Fruit fly (Drosophila melanogaster) S2 (cell line): ENCODE data around the gene CG43138.
A peak's percentile ranks its signal among the peaks of the same experiment; 100 is the strongest.

Source experiments
- CG8478 ChIP-seq: fragments of >200 bp; optimal IDR thresholded peaks from 2 replicates; lab custom pipeline; 2018
- CTCF ChIP-seq, 2 experiments: fragments of >200 bp; optimal IDR thresholded peaks; 2 replicates each; lab custom pipeline; 2018

CG43138 gene

DNA sequence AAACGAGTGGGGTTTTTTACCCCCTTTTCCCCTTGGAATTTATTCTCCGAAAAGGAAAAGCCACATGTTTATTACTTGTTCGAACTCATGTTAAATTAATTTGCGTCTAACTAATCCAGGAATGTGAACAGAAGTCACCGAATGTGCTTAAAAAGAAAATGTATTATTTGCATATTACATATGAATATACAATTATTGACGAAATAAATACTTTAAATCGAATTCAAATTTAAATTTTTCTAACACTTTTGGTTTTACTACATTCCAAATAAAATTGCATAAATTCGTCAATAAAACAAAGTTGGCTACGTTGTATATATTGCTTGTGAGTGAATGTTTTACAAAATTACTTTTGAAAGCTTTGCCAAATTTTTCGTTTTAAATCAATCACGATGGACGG, at the start of gene CG43138:
Gene CG43138 (plus strand): TSS at position 301 of the 400 bp plus-strand sequence.
- no peak for TF ChIP-seq CG8478 (lab: Kevin White, UChicago)

DNA sequence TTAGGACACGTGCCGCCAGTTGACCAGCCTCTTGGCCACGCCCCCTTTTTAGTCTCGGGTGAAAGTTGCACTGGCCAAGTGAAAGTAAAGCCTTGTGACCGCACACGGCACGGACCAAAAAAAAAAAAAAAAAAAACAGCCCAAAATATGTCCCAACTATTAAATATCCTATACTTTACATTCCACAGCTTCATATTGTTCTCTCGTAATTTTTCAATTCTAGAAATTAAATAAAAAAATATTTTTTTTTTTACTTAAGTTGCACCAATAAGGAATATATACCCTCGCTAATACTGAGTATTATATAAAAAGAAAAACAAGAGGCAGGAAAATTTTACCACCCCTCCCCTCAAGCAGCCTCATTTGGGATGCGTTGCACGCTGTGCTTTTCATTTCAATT, 41.8 kb upstream of the CG43138 start:
- TF ChIP-seq CTCF (optimal IDR thresholded peaks at IDR 0.05; lab: Kevin White, UChicago) (no peak), CG8478 (lab: Kevin White, UChicago) (no peak)

DNA sequence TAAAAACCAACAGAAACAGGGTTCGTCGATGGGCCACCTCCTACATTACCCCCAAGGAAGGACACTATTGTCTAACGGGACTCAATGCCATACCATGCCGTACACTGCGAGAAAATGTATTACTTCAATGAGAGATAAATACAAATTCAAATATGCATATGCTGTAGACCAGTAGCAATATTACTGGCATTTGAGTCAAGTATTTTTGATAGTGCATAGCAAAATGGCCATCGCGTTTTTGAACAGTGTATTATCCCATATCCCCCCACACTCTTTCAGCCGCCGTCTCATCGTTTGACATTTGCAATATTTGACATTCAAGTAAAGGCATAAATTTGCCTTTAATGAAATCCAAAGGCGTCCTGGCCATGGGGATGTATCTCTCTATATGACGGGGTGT, 39.9 kb upstream of the CG43138 start:
- TF ChIP-seq CTCF (optimal IDR thresholded peaks at IDR 0.05; lab: Kevin White, UChicago) (no peak), CG8478 (lab: Kevin White, UChicago) (no peak)

DNA sequence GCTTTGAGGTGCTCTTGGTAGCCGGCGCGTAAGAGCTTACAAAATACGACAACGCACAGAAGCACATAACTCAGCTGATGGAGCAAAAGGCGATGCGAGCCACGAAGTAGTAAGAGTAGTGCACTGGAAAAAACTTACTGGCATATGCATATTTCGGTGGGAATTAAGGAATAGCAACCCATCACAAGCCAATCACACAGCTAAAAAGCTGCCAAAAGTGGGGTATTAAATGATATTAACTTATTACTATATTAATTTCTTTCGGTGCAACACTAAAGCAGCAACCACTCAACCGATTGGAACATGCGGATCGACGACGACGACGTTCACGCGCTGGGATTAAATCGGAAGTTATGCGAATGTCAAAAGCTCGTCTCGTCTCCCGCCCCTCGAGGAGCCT, 37.2 kb upstream of the CG43138 start:
- TF ChIP-seq CTCF (optimal IDR thresholded peaks at IDR 0.05; lab: Kevin White, UChicago): no peak
- no peak for TF ChIP-seq CG8478 (lab: Kevin White, UChicago)

DNA sequence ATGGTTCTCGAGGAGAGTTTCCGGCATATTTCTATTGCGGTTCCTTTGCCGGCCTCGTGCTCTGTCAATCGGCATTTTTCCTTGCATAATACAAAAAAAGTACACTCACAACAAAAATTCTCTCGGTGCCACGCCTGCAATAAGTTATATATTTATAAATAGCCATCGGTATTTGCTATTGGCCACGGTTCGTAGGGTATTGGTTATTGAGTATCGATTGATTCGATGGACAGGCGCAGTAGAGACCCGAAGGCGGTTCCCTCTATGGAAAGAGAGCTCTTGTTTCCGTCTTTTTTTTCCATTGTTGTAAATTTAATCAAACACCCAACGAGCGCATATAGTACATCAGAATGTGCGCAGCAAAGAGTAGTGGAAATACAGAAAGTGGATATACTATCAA, 15.3 kb upstream of the CG43138 start:
- TF ChIP-seq CTCF (optimal IDR thresholded peaks at IDR 0.05; lab: Kevin White, UChicago): no peak
- no peak for TF ChIP-seq CG8478 (lab: Kevin White, UChicago)

DNA sequence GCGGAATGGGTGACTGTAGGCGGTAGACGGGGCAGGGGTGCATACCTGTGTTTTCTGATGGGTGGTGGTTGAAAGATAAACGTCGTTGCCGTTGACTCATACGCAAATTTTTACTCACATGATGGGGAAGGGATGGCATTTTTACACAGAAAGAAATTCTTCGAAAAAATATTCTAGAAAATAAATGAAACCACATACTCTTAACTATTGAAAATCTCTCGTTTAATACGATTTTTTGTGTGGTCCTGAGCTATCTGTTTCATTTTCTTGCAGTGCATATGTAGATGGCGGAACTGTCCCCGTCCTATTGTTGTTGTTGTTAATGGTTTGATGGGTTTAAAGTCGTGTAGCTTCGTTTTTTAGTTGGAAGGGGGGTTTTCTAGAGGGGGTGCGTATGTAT, 8.3 kb upstream of the CG43138 start:
- TF ChIP-seq CG8478 (lab: Kevin White, UChicago): no peak
- TF ChIP-seq CTCF (optimal IDR thresholded peaks at IDR 0.05; lab: Kevin White, UChicago): no peak

DNA sequence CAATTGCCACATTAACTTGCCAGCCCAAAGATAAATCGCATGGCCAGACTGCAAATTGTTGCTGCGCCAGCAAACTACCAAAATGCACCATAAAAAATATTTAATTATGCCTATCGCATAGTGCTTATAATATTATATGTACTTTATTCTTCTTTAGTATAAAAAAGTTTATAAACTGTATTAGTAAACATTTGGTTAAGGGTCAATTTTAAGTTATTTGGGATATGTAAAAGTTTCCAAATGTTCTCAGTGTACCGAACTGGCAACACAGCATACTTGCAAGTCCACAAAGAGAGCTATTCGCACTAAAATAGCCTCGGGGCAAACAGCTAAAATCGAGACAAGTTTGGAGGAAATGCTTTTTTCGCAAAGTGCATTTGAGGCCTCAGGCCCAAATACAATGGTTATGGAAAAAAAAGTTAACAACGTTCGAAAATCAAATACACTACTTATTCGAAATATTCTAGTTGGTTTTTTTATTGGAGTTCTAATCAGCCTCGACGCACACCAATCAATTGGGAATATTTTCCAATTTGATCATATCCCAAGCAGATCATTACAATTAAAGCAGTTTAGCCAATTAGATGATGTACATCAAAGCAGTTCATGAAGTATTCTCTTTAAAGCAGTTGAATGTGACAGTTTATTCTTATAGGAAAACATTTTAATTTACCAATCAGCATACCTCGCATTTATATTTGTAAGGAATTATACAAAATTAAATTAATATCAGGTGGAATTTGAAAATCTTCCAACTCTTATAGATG, 6.4 kb upstream of the CG43138 start:
- TF ChIP-seq CTCF (optimal IDR thresholded peaks at IDR 0.05; lab: Kevin White, UChicago) (peak in 1 of 2 experiments; percentile 34), CG8478 (lab: Kevin White, UChicago) (no peak)

DNA sequence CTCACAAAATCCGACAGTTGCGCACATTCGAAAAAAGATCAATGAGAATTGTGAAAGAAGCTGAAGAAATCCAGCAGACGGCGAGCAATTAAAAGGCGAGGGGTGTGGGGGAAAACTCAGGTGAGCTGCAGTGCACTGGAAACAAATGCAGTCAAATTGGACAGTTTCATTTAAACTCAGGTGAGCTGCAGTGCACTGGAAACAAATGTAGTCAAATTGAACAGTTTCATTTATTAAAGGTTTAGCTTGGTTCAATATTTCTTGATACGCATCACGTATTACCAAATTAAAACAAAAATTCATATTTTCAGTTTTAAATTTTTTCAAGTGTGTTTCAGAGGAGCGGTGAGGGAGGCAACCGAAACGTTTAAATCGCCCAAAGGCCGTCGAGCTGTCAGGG, 4.3 kb upstream of the CG43138 start:
- TF ChIP-seq CTCF (optimal IDR thresholded peaks at IDR 0.05; lab: Kevin White, UChicago) (no peak), CG8478 (lab: Kevin White, UChicago) (no peak)

DNA sequence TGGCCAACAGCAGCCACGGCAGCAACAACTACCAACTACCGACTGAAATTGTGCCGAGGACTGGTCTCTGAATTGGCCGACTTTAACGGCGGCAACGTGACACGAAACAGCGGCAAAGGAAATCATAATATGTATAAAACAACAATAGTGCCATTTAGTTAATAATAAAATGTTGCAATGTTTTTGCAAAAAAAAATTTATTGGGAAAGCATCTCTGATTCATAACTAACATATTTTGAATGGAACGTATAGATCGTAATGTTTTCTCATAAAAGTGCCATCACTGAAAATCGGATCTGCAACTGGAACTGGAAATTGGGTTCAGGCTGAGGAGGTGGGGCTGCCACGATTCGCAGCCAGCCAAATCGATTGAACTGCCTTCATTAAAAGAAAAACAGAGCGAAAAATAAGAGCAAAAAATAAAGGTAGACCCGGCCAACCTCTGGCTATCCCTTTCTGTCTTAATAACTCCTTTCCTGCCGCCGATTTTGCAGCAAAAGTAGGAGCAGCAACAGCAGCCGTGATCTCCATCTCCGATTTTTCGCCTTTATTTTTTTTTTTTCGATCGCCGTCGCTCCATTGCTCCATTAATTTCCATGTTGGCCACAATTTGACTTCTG, 1.9 kb upstream of the CG43138 start:
- no peak for TF ChIP-seq CG8478 (lab: Kevin White, UChicago)
- no peak for TF ChIP-seq CTCF (optimal IDR thresholded peaks at IDR 0.05; lab: Kevin White, UChicago)

DNA sequence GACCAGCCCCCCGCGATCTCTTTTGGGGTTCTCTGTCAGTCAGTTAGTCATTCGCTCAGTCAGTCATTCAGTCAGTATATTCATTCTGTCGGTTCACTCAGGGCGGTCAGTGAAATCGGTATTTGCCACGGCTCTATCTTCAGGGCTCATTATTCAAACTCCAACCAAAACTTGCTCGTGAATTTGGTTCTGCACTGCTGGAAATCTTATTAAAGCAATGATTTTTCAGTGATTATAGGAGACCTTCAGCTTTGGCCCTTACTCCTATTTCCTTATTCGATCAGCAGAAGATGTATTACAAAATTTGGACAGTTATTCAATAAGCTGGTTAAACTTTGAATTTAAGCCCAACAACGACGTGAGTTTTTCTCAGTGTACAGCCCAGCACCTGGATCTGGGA, 1.2 kb upstream of the CG43138 start:
- no peak for TF ChIP-seq CTCF (optimal IDR thresholded peaks at IDR 0.05; lab: Kevin White, UChicago)
- no peak for TF ChIP-seq CG8478 (lab: Kevin White, UChicago)

DNA sequence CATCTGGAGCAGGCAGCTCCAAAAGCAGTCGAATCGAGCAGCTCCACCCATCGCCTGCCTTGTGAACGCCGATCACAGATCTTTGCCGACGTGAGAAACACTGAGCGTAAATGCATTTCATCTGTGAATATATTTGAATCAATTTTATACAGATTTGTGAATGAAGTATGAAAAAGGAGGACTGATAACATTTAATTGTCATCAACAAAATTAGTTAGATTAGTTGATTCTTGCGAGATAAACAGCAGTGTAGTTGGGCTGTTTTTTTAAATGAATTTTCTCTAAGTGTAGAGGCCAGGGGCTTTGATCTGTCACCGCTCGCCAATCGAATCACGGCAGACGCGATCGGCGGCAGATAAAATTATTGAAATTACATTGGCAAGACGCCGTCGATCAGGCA, 2.1 kb downstream of the CG43138 start:
- TF ChIP-seq CTCF (optimal IDR thresholded peaks at IDR 0.05; lab: Kevin White, UChicago) (no peak), CG8478 (lab: Kevin White, UChicago) (no peak)

DNA sequence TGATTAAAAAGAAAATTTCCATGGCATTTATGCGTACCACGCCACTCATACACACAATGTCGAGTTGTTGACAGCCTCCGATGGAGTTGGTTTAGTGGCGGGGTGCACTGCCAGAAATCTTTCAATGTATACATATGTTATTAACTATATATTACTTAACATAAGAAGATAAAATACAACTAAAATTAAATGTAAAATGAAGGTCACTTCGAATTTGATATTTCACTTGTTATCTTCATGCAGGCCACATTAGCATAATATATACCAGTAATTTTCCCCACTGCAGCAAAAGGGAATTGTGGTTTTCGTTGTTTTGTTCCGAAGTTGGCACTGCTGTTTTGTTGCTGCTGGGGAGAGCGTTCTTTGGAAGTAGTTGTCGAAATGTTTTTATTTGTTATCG, 6.8 kb downstream of the CG43138 start:
- TF ChIP-seq CG8478 (lab: Kevin White, UChicago) (no peak), CTCF (optimal IDR thresholded peaks at IDR 0.05; lab: Kevin White, UChicago) (no peak)

DNA sequence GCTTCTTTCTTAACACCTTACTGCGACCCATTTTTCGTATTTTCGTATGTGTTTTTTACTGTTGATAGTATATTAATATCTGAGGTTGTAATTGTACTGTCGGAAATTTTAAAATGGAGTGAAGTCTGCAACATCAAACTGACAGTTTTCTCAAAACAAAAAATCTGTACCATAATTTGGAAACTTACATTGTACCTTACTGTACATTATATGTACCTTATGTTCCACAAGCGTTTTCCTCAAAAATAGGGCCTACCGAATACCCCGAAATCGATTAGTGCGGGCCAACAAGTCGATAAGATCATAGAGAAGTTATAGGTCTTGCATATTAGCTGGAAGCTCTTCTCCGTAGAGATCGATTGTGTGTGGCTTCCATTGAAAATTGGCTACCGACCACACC, 8.8 kb downstream of the CG43138 start, which contains the start of gene CG32720:
Gene CG32720 (minus strand): TSS at position 101 of the 400 bp plus-strand sequence.
- TF ChIP-seq CG8478 (lab: Kevin White, UChicago): no peak
- TF ChIP-seq CTCF (optimal IDR thresholded peaks at IDR 0.05; lab: Kevin White, UChicago): no peak

DNA sequence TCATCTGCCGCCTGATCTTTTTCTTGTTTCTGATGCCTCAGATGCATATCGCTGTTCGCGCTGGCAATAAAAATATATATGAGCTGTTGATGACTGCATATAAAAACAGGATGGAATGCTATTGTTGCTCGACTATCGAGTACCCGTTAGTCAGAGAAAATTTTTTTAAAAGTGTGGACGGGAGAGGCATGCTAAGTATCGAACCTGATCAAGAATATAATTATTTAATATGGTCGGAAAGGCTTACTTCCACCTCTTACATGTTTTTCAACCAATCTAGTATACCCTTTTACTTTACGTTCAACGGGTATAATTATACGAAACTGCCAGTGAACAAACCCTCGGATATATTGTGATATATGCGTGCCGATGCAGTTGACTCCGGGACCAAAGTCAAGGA, 9.7 kb downstream of the CG43138 start:
- TF ChIP-seq CTCF (optimal IDR thresholded peaks at IDR 0.05; lab: Kevin White, UChicago) (no peak), CG8478 (lab: Kevin White, UChicago) (no peak)

DNA sequence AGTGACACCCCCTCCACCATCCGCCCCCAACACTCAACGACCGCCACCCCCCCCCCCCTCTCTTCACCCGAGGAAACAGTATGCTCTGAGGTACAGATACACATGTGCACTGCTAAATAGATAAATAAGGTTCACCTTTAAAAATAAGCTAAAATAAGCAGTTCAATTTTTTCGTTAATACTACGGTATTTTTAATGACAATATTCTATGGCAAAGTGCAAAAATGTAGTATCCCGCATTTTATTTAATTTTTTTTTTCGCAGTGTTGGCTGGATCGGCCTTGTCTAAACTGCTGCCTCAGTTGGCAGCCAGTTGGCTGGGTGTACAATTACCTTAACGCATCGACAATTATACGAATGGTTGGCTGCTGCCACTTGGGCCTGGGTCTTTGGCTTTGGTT, 11.0 kb downstream of the CG43138 start:
- TF ChIP-seq CG8478 (lab: Kevin White, UChicago) (no peak), CTCF (optimal IDR thresholded peaks at IDR 0.05; lab: Kevin White, UChicago) (no peak)
